Fruit fly (Drosophila melanogaster): Measurements from ENCODE around the gene Marcal1.

DNA sequence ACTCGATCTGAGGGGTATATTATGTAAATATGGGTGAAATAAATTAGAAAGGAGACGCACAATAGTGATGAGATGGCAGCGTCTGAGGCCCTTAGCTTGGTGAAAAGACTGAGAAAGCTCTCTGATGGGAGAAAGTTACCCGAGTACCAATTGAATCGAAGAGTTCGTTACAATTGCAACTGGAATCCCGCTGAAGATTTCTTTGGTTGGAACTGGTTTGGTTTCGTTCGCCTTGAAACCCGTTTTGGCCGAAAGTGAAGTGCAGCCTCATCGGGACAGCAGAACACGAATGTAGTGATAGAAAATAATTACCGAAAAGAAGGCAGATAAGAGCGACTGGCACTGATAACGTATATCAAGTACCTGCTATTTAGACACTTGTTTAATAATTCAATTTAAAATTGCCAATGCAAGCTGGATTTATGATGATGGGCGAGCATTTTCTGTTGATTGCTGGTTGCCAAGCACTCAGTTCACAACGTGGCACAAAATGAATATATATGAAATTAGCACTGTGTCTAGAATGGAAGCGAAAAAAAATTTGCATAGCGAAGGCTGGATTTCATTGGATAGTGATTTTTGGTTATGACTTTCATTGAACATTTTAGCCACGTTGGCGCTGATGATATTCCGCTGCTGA, 41.1 kb downstream of the Marcal1 start:
- peak; percentile 82 for TF ChIP-seq tj (GFP tag; optimal IDR thresholded peaks at IDR 0.05)
- TF ChIP-seq CG7101 (tag; optimal IDR thresholded peaks at IDR 0.05): no peak
- no peak for TF ChIP-seq Crg-1 (GFP tag; optimal IDR thresholded peaks at IDR 0.05)
- no peak for TF ChIP-seq pad (GFP tag; optimal IDR thresholded peaks at IDR 0.05)
- no peak for TF ChIP-seq CG5204 (GFP tag; optimal IDR thresholded peaks at IDR 0.05)
- no peak for TF ChIP-seq CG33017 (tag; optimal IDR thresholded peaks at IDR 0.05)
- TF ChIP-seq CG14711 (tag; optimal IDR thresholded peaks at IDR 0.05): no peak
- TF ChIP-seq kay (GFP tag; ENCODE audit: borderline replicate concordance): no peak
- no peak for TF ChIP-seq CG11617 (GFP tag; optimal IDR thresholded peaks at IDR 0.05)
- no peak for TF ChIP-seq cnc (optimal IDR thresholded peaks at IDR 0.05)
- no peak for TF ChIP-seq Clk (GFP tag; optimal IDR thresholded peaks at IDR 0.05)

Measured in whole organism, adult.